Worm (Caenorhabditis elegans) whole organism, L1 larva: ENCODE data around the gene F16B12.4.
A peak's percentile ranks its signal among the peaks of the same experiment; 100 is the strongest.

Experiments used
- C16A3.4 ChIP-seq: fragments of 150-350 bp; optimal IDR thresholded peaks from 2 replicates; lab custom pipeline; 2014; ENCODE audit warnings: missing biosample characterization, missing genetic modification characterization
- ceh-8 ChIP-seq: fragments of 200-800 bp; sonication (Bioruptor generic); optimal IDR thresholded peaks from 2 replicates; lab custom pipeline; 2018; ENCODE audit warnings: mild to moderate bottlenecking, missing genetic modification characterization, moderate library complexity, missing compliant biosample characterization
- efl-1 ChIP-seq, 4 experiments: fragments of 150-350 bp; optimal IDR thresholded peaks in 3 of 4; peaks in 1 of 4; 1 replicate in 1 of 4; 2 replicates in 3 of 4; lab custom pipeline; 2014; ENCODE audit warnings: missing biosample characterization in 2 of 4, missing genetic modification characterization in 2 of 4, missing genetic modification reagents in 2 of 4
- egl-13 ChIP-seq: sonication (generic microtip); optimal IDR thresholded peaks from 2 replicates; lab custom pipeline; 2016; ENCODE audit warnings: missing genotype, missing genetic modification reagents, missing genetic modification characterization, missing compliant biosample characterization
- fkh-10 ChIP-seq: sonication (generic microtip); optimal IDR thresholded peaks from 2 replicates; lab custom pipeline; 2017; ENCODE audit warnings: missing biosample characterization, missing genetic modification reagents, missing genetic modification characterization
- lin-14 ChIP-seq: fragments of 200-800 bp; sonication (Bioruptor generic); optimal IDR thresholded peaks from 2 replicates; lab custom pipeline; 2018; ENCODE audit warnings: mild to moderate bottlenecking, missing genetic modification characterization, moderate library complexity, missing compliant biosample characterization
- mep-1 ChIP-seq: fragments of 150-350 bp; optimal IDR thresholded peaks from 2 replicates; lab custom pipeline; 2014; ENCODE audit warnings: missing biosample characterization, missing genetic modification characterization
- nhr-28 ChIP-seq: fragments of 150-350 bp; optimal IDR thresholded peaks from 2 replicates; lab custom pipeline; 2014; ENCODE audit warnings: missing biosample characterization, missing genetic modification characterization
- unc-86 ChIP-seq: sonication (generic microtip); optimal IDR thresholded peaks from 2 replicates; lab custom pipeline; 2016; ENCODE audit warnings: missing genetic modification characterization, missing compliant biosample characterization

The F16B12.4 gene

ce11 chrX:14049235-14049634 lies 49.2 kb downstream of the F16B12.4 start, which contains the start of gene dyc-1:
Gene dyc-1 (plus strand): TSS chrX:14049535.
- TF ChIP-seq fkh-10 (GFP tag; lab: Kevin White, UChicago): peak; percentile 15
- no peak for TF ChIP-seq egl-13 (tag; lab: Kevin White, UChicago)
- TF ChIP-seq efl-1 (optimal IDR thresholded peaks at IDR 0.05; lab: Kevin White, UChicago): no peak
- no peak for TF ChIP-seq efl-1 (GFP tag; optimal IDR thresholded peaks at IDR 0.05 in 1 of 2; lab: Kevin White, UChicago)
- TF ChIP-seq mep-1: no peak
- no peak for TF ChIP-seq nhr-28 (tag; lab: Kevin White, UChicago)
- no peak for TF ChIP-seq C16A3.4

- TF ChIP-seq fkh-10 (GFP tag; lab: Kevin White, UChicago): peak; percentile 74
- no peak for TF ChIP-seq unc-86 (tag; lab: Kevin White, UChicago)
- TF ChIP-seq mep-1: no peak
- peak; percentile 34 for TF ChIP-seq ceh-8 (GFP tag; lab: Kevin White, UChicago)
- TF ChIP-seq lin-14 (GFP tag; lab: Kevin White, UChicago): peak; percentile 55
- TF ChIP-seq egl-13 (tag; lab: Kevin White, UChicago): no peak
These were observed 50.9 kb downstream of the F16B12.4 start for ce11 chrX:14047609-14048008.
